Fruit fly (Drosophila melanogaster): ENCODE results near the gene Spindly.

The Spindly gene

DNA sequence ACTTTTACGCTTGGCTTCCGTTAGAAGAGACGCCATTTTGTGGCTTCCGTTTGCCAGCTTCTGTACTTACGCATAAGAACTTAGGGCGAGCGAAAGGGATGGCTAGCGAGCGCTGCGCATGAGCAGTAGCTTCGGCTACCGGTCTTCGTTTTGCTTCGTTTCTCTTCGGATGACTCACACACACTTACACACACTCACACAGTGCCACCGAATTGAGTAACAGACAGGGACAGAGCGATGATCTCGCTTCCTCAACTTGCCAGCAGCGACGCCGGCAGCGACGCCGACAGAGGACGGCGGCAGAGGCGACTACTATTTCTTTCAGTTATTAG lies 9.3 kb upstream of the Spindly start:
- TF ChIP-seq Deaf1 (tag; optimal IDR thresholded peaks at IDR 0.05): peak; percentile 90
- TF ChIP-seq Dll (GFP tag; IDR thresholded peaks at IDR 0.05; ENCODE audit: partially characterized antibody): no peak
- peak; percentile 67 for TF ChIP-seq Med (GFP tag)
- TF ChIP-seq CG6791 (GFP tag; IDR thresholded peaks at IDR 0.05; ENCODE audit: partially characterized antibody): peak; percentile 46; the same call in 1 of the 3 replicates
- TF ChIP-seq Pdp1 (GFP tag; optimal IDR thresholded peaks at IDR 0.05): peak in 1 of 2 experiments; percentile 9
- no peak for TF ChIP-seq E2f1 (GFP tag; IDR thresholded peaks at IDR 0.05)
- TF ChIP-seq HLH4C (GFP tag; IDR thresholded peaks at IDR 0.05; ENCODE audit: partially characterized antibody): peak; percentile 15; the same call in 1 of the 3 replicates
- TF ChIP-seq ara (GFP tag; IDR thresholded peaks at IDR 0.05): 0 out of 2 replicates have a peak, but pooled peaks have one; percentile 14
- TF ChIP-seq sr (GFP tag; IDR thresholded peaks at IDR 0.05): no peak
- TF ChIP-seq bowl (GFP tag; IDR thresholded peaks at IDR 0.05): peak; percentile 93
- TF ChIP-seq br (optimal IDR thresholded peaks at IDR 0.05): no peak
- TF ChIP-seq sob (GFP tag; IDR thresholded peaks at IDR 0.05): peak; percentile 96
- TF ChIP-seq odd (GFP tag; optimal IDR thresholded peaks at IDR 0.05): peak; percentile 91
- TF ChIP-seq nmo (GFP tag; optimal IDR thresholded peaks at IDR 0.05): peak; percentile 3
- TF ChIP-seq CoRest (tag; optimal IDR thresholded peaks at IDR 0.05): peak; percentile 18
- TF ChIP-seq ewg (GFP tag; optimal IDR thresholded peaks at IDR 0.05): peak; percentile 51
- 0 out of 4 replicates have a peak, but pooled peaks have one; percentile 11 for TF ChIP-seq chinmo (GFP tag; IDR thresholded peaks at IDR 0.05; ENCODE audit: partially characterized antibody)
- TF ChIP-seq CG4360 (GFP tag; IDR thresholded peaks at IDR 0.05): 0 out of 2 replicates have a peak, but pooled peaks have one; percentile 27
- 0 out of 2 replicates have a peak, but pooled peaks have one; percentile 9 for TF ChIP-seq vvl (GFP tag; IDR thresholded peaks at IDR 0.05)
- TF ChIP-seq Chrac-16 (GFP tag; optimal IDR thresholded peaks at IDR 0.05): no peak
- TF ChIP-seq z (GFP tag; IDR thresholded peaks at IDR 0.05): peak; percentile 95
- peak; percentile 62 for TF ChIP-seq CG8478 (optimal IDR thresholded peaks at IDR 0.05)
- peak; percentile 90 for TF ChIP-seq CG10321 (GFP tag; IDR thresholded peaks at IDR 0.05)
- peak; percentile 72 for TF ChIP-seq cg (GFP tag; optimal IDR thresholded peaks at IDR 0.05)
- peak; percentile 86 for TF ChIP-seq phol (tag; optimal IDR thresholded peaks at IDR 0.05)
- peak; percentile 88 for TF ChIP-seq Adf1 (GFP tag; IDR thresholded peaks at IDR 0.05)
- TF ChIP-seq CG1832 (GFP tag; optimal IDR thresholded peaks at IDR 0.05): peak; percentile 69
- no peak for TF ChIP-seq Hr78 (GFP tag; optimal IDR thresholded peaks at IDR 0.05)
- TF ChIP-seq amos (GFP tag; IDR thresholded peaks at IDR 0.05; ENCODE audit: partially characterized antibody): 0 out of 2 replicates have a peak, but pooled peaks have one; percentile 13
- 0 out of 2 replicates have a peak, but pooled peaks have one; percentile 4 for TF ChIP-seq Rfx (GFP tag; IDR thresholded peaks at IDR 0.05)
- TF ChIP-seq peb (GFP tag; IDR thresholded peaks at IDR 0.05): no peak
- peak; percentile 15 for TF ChIP-seq kni (GFP tag; optimal IDR thresholded peaks at IDR 0.05)
- TF ChIP-seq CG15479 (GFP tag; optimal IDR thresholded peaks at IDR 0.05): peak; percentile 33
- peak; percentile 15 for TF ChIP-seq Nf-YC (tag; optimal IDR thresholded peaks at IDR 0.05)
- peak; percentile 65 for TF ChIP-seq Jarid2 (GFP tag; optimal IDR thresholded peaks at IDR 0.05)

DNA sequence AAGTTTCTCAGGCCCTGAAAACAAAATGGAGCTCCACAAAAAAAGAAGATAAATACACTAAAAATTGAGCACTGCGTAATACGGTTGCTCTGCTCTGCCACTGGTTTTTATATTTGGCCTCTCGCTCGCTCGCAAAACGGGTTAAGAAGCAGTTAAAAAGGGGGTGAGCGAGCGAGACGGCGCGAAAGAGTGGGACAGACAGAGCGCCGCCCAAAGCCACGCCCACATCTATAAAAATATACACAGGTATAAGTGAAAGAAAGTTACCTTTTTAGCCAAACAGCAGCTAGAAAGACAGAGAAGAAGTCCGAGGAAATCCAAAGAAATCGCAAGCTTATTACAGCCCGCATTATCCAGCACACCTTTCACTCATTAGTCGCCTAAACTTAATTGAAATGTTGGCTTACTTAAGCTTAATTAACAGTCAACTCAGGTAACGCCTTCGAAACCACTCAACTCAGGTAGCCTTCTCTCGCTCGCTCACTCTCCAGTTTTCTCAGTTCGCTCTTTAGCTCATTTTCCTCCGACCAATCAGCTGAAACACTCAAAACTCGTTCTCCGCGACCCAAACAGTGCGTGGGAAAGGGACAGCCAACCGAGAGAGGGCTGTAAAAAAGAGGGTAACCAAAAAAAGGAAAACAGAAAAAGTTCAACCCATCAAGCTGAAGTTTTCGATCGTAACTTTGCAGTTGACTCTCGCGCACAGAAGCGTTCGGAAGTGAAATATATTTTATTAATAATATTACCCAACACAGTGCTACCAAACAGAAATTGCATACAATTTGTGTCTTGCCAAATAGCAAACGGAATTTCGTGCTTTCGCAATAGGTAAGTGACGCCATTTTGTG lies 8.7 kb upstream of the Spindly start, which contains the start of gene drm:
Gene drm, plus strand, starts transcription at position 684 of the 848 bp plus-strand sequence.
- TF ChIP-seq vvl (GFP tag; IDR thresholded peaks at IDR 0.05) (peak; percentile 67), Abd-B (GFP tag; optimal IDR thresholded peaks at IDR 0.05) (peak; percentile 23), Kr (GFP tag; optimal IDR thresholded peaks at IDR 0.05) (peak; percentile 83), Jarid2 (GFP tag; optimal IDR thresholded peaks at IDR 0.05) (peak; percentile 53), CG4360 (GFP tag; IDR thresholded peaks at IDR 0.05) (peak; percentile 12; the same call in 1 of the 2 replicates), CG34224 (GFP tag; IDR thresholded peaks at IDR 0.05; ENCODE audit: partially characterized antibody) (0 out of 3 replicates have a peak, but pooled peaks have one; percentile 19), odd (GFP tag; optimal IDR thresholded peaks at IDR 0.05) (no peak), HLH3B (GFP tag; IDR thresholded peaks at IDR 0.05) (no peak), sens (GFP tag) (peak; percentile 27), CG3065 (GFP tag; optimal IDR thresholded peaks at IDR 0.05) (no peak), eve (GFP tag; optimal IDR thresholded peaks at IDR 0.05) (no peak), CG10654 (GFP tag; optimal IDR thresholded peaks at IDR 0.05) (no peak), Nf-YA (GFP tag; IDR thresholded peaks at IDR 0.05) (peak; percentile 65), Ada2b (GFP tag; IDR thresholded peaks at IDR 0.05) (no peak), B-H2 (GFP tag; optimal IDR thresholded peaks at IDR 0.05) (no peak), CG32767 (GFP tag; IDR thresholded peaks at IDR 0.05) (0 out of 2 replicates have a peak, but pooled peaks have one; percentile 16), dmrt11E (tag; optimal IDR thresholded peaks at IDR 0.05) (no peak), D19A (tag; optimal IDR thresholded peaks at IDR 0.05) (no peak), z (GFP tag; IDR thresholded peaks at IDR 0.05) (peak; percentile 96)

Measured in whole organism, embryonic.